Worm (Caenorhabditis elegans) whole organism, L4/young adult: ENCODE measurements around the gene F54F7.3.

Source experiments
- W03F9.2 ChIP-seq: fragments of 150-350 bp; optimal IDR thresholded peaks from 2 replicates; lab custom pipeline; 2014; ENCODE audit warnings: missing biosample characterization, missing genetic modification characterization
- dao-5 ChIP-seq: sonication (generic microtip); optimal IDR thresholded peaks from 2 replicates; lab custom pipeline; 2016; ENCODE audit warnings: missing genotype, missing genetic modification characterization, moderate library complexity, missing compliant biosample characterization

DNA sequence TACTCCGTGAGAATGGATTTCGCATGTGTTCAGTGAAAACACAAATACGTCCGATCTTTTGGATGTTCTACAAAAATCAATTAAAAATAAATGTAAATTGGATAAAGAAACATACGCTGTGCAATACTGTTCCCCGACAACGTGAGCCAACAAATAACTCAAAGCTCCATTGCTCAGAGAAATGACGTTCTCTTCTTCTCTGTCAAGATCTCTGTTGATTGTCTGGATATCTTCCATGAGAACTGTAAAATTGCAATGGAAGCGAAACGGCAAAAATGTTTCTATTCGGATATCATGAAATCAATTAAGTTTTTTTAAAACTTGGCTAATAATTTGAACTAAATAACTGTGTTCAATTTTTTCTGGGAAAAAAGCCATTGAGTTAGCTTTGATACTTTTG is 46.7 kb upstream of the F54F7.3 start:
- no peak for TF ChIP-seq dao-5 (tag; lab: Kevin White, UChicago)
- TF ChIP-seq W03F9.2 (tag; lab: Kevin White, UChicago), result no peak
